Fruit fly (Drosophila melanogaster) whole organism, pupa: ENCODE measurements around the gene cert.

ENCODE experiments used
- CG10348 ChIP-seq: fragments of 200-800 bp; sonication (Bioruptor generic); IDR thresholded peaks from 2 replicates; pipeline ENCODE4 v1.3.6; 2022; ENCODE audit warnings: missing biosample characterization, missing genetic modification characterization
- CG12605 ChIP-seq: fragments of 200-800 bp; sonication (Bioruptor generic); IDR thresholded peaks from 2 replicates; pipeline ENCODE4 v1.3.6; 2022; ENCODE audit warnings: missing biosample characterization, missing genetic modification characterization
- CG13204 ChIP-seq: fragments of 200-800 bp; sonication (Bioruptor generic); optimal IDR thresholded peaks from 2 replicates; lab custom pipeline; 2018; ENCODE audit warnings: missing biosample characterization, mild to moderate bottlenecking, missing genetic modification characterization, moderate library complexity
- CG14655 ChIP-seq: fragments of 200-800 bp; sonication (Bioruptor generic); optimal IDR thresholded peaks from 3 replicates; lab custom pipeline; 2017; ENCODE audit warnings: mild to moderate bottlenecking, missing biosample characterization, missing genetic modification reagents, missing genetic modification characterization
- CG15710 ChIP-seq: fragments of 200-800 bp; sonication (Bioruptor generic); optimal IDR thresholded peaks from 2 replicates; lab custom pipeline; 2018; ENCODE audit warnings: missing biosample characterization, mild to moderate bottlenecking, missing genetic modification characterization, moderate library complexity
- CG17806 ChIP-seq: fragments of 200-800 bp; sonication (Bioruptor generic); optimal IDR thresholded peaks from 2 replicates; lab custom pipeline; 2018; ENCODE audit warnings: missing biosample characterization, mild to moderate bottlenecking, missing genetic modification characterization, moderate library complexity
- CG32121 ChIP-seq: fragments of 200-800 bp; sonication (Bioruptor generic); IDR thresholded peaks from 2 replicates; pipeline ENCODE4 v1.3.6; 2022; ENCODE audit warnings: missing biosample characterization, missing genetic modification characterization
- CG34367 ChIP-seq: fragments of 200-800 bp; sonication (Bioruptor generic); optimal IDR thresholded peaks from 2 replicates; lab custom pipeline; 2018; ENCODE audit warnings: missing biosample characterization, mild to moderate bottlenecking, missing genetic modification characterization
- CG4496 ChIP-seq: fragments of 200-800 bp; sonication (Bioruptor generic); IDR thresholded peaks from 3 replicates; pipeline ENCODE4 v1.3.6; 2022; ENCODE audit warnings: missing biosample characterization, missing genetic modification characterization
- CG8159 ChIP-seq: fragments of 200-800 bp; sonication (Bioruptor generic); optimal IDR thresholded peaks from 3 replicates; lab custom pipeline; 2018; ENCODE audit warnings: missing biosample characterization, mild to moderate bottlenecking, missing genetic modification characterization, moderate library complexity
- CG8301 ChIP-seq: fragments of 200-800 bp; sonication (Bioruptor generic); optimal IDR thresholded peaks from 2 replicates; lab custom pipeline; 2018; ENCODE audit warnings: missing biosample characterization, mild to moderate bottlenecking, missing genetic modification characterization
- CG9948 ChIP-seq: fragments of 200-800 bp; sonication (Bioruptor generic); optimal IDR thresholded peaks from 2 replicates; lab custom pipeline; 2018; ENCODE audit warnings: missing biosample characterization, mild to moderate bottlenecking, missing genetic modification characterization, moderate library complexity
- D1 ChIP-seq: fragments of 200-800 bp; sonication (Bioruptor generic); optimal IDR thresholded peaks from 2 replicates; lab custom pipeline; 2018; ENCODE audit warnings: missing biosample characterization, mild to moderate bottlenecking, missing genetic modification characterization, moderate library complexity
- EcR ChIP-seq: fragments of 200-800 bp; sonication (Bioruptor generic); optimal IDR thresholded peaks from 3 replicates; lab custom pipeline; 2019; ENCODE audit warnings: missing biosample characterization, missing genetic modification characterization, mild to moderate bottlenecking, moderate library complexity, missing genetic modification reagents
- Ets98B ChIP-seq: fragments of 200-800 bp; sonication (Bioruptor generic); IDR thresholded peaks from 2 replicates; pipeline ENCODE4 v1.3.6; 2022; ENCODE audit warnings: missing biosample characterization, missing genetic modification characterization
- Pif1A ChIP-seq: fragments of 200-800 bp; sonication (Bioruptor generic); optimal IDR thresholded peaks from 3 replicates; lab custom pipeline; 2016; ENCODE audit warnings: missing biosample characterization, missing genetic modification characterization
- Pif1B ChIP-seq: fragments of 200-800 bp; sonication (Bioruptor generic); optimal IDR thresholded peaks from 3 replicates; lab custom pipeline; 2016; ENCODE audit warnings: missing biosample characterization, missing genetic modification characterization
- Snoo ChIP-seq: fragments of 200-800 bp; sonication (Bioruptor generic); optimal IDR thresholded peaks from 3 replicates; lab custom pipeline; 2017; ENCODE audit warnings: missing biosample characterization, mild to moderate bottlenecking, missing genetic modification characterization, inconsistent platforms
- fd96Ca ChIP-seq: fragments of 200-800 bp; sonication (Bioruptor generic); IDR thresholded peaks from 3 replicates; pipeline ENCODE4 v1.3.6; 2022; ENCODE audit warnings: missing biosample characterization, missing genetic modification characterization
- gl ChIP-seq: fragments of 200-800 bp; sonication (Bioruptor generic); optimal IDR thresholded peaks from 2 replicates; lab custom pipeline; 2018; ENCODE audit warnings: missing biosample characterization, mild to moderate bottlenecking, missing genetic modification characterization
- rn ChIP-seq: fragments of 200-800 bp; sonication (Bioruptor generic); IDR thresholded peaks from 2 replicates; pipeline ENCODE4 v1.3.6; 2022; ENCODE audit warnings: missing biosample characterization, missing genetic modification characterization

Gene cert

dm6 chr3L:8315141-8315816 lies 25.6 kb upstream of the cert start, which contains the start of gene Cpsf6:
TSS of gene Cpsf6 (minus strand) at chr3L:8315502.
- TF ChIP-seq rn (GFP tag; lab: Robert Waterston, UW), result no peak
- no peak for TF ChIP-seq CG10348
- no peak for TF ChIP-seq gl (tag; lab: Kevin White, UChicago)
- TF ChIP-seq CG4496 (GFP tag; lab: Robert Waterston, UW), result peak; percentile 42; the same call in 1 of the 3 replicates
- no peak for TF ChIP-seq Snoo (tag; lab: Kevin White, UChicago)
- peak; percentile 13 for TF ChIP-seq CG17806
- no peak for TF ChIP-seq CG15710 (tag; lab: Kevin White, UChicago)
- TF ChIP-seq CG34367 (tag; lab: Kevin White, UChicago), result peak; percentile 17
- TF ChIP-seq CG8159 (tag; lab: Kevin White, UChicago), result no peak
- peak; percentile 19; the same call in 1 of the 2 replicates for TF ChIP-seq Ets98B
- TF ChIP-seq CG9948 (tag; lab: Kevin White, UChicago), result peak; percentile 6

- TF ChIP-seq rn (GFP tag; lab: Robert Waterston, UW) (no peak), CG10348 (no peak), CG34367 (tag; lab: Kevin White, UChicago) (no peak), CG8159 (tag; lab: Kevin White, UChicago) (no peak), CG12605 (GFP tag; lab: Robert Waterston, UW) (no peak), CG13204 (GFP tag; lab: Kevin White, UChicago) (no peak), CG17806 (no peak), CG4496 (GFP tag; lab: Robert Waterston, UW) (peak; percentile 63; the same call in 2 of the 3 replicates), CG9948 (tag; lab: Kevin White, UChicago) (no peak), gl (tag; lab: Kevin White, UChicago) (no peak), CG32121 (GFP tag; lab: Robert Waterston, UW) (no peak), CG8301 (tag; lab: Kevin White, UChicago) (no peak), EcR (GFP tag; lab: Kevin White, UChicago) (no peak), Pif1B (GFP tag; lab: Kevin White, UChicago) (no peak), CG15710 (tag; lab: Kevin White, UChicago) (no peak), CG14655 (GFP tag; lab: Kevin White, UChicago) (no peak), Pif1A (peak; percentile 32), Ets98B (peak; percentile 48; the same call in 1 of the 2 replicates), D1 (no peak), fd96Ca (GFP tag; lab: Robert Waterston, UW) (no peak), Snoo (tag; lab: Kevin White, UChicago) (no peak)
These were observed 25.1 kb upstream of the cert start for dm6 chr3L:8314788-8315140.

dm6 chr3L:8312290-8312689 lies 22.6 kb upstream of the cert start:
- TF ChIP-seq fd96Ca (GFP tag; lab: Robert Waterston, UW) (peak; percentile 42; the same call in 1 of the 3 replicates), EcR (GFP tag; lab: Kevin White, UChicago) (no peak)

DNA sequence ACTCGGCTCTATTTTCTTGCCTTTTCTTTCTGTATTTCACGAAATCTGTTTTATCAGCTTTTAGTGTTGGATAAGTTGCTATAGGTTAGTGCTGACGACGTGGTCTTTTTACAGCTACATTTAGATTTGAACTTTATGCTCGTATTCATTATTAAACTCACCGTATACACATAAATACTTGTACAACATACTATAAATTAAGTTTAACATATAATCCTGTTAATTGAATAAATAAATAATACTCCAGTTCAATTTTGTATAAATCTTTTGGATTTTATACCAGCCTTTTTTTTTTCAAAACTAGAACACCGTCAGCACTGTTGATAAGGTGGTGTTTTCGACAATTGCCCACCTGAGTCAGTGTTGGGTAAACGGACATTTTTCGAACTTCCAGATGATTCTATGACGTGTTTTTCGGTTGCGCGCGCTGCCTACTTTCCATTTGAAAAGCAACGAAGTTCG lies 19.3 kb upstream of the cert start, which contains the start of gene BI-1:
BI-1 (minus strand) TSS at position 51 of the 462 bp plus-strand sequence.
- TF ChIP-seq gl (tag; lab: Kevin White, UChicago), result no peak
- TF ChIP-seq CG8159 (tag; lab: Kevin White, UChicago), result no peak
- no peak for TF ChIP-seq CG10348
- peak; percentile 69 for TF ChIP-seq CG15710 (tag; lab: Kevin White, UChicago)
- no peak for TF ChIP-seq CG12605 (GFP tag; lab: Robert Waterston, UW)
- no peak for TF ChIP-seq Pif1A
- TF ChIP-seq Ets98B, result no peak
- no peak for TF ChIP-seq CG4496 (GFP tag; lab: Robert Waterston, UW)
- peak; percentile 43 for TF ChIP-seq CG9948 (tag; lab: Kevin White, UChicago)
- TF ChIP-seq Snoo (tag; lab: Kevin White, UChicago), result peak; percentile 62
- TF ChIP-seq CG13204 (GFP tag; lab: Kevin White, UChicago), result no peak
- TF ChIP-seq CG34367 (tag; lab: Kevin White, UChicago), result peak; percentile 21
- no peak for TF ChIP-seq CG32121 (GFP tag; lab: Robert Waterston, UW)
- no peak for TF ChIP-seq D1
- no peak for TF ChIP-seq Pif1B (GFP tag; lab: Kevin White, UChicago)
- TF ChIP-seq CG17806, result peak; percentile 33

DNA sequence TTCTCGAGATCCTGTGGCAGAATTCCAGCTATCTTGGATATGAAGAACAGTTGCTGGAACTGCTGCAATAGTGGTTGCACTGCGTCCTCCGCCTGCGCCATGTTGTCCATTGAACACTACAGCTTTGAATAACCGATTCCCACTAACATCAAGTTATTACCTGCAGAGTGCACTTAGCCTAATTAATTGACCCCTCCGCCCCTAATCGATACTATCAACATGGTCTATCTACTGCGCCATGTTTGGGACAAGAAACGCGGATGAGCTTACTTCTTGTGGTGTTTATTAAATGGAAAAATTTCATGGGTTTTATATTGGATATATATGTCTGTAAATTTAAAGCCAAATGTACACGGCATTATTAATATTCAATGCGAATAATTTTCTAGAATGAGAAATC lies 17.2 kb upstream of the cert start, which contains the start of gene Gr66a:
Gr66a (minus strand) TSS at position 101 of the 400 bp plus-strand sequence.
- TF ChIP-seq Ets98B (no peak), CG15710 (tag; lab: Kevin White, UChicago) (no peak), CG12605 (GFP tag; lab: Robert Waterston, UW) (no peak), CG32121 (GFP tag; lab: Robert Waterston, UW) (no peak), gl (tag; lab: Kevin White, UChicago) (no peak), fd96Ca (GFP tag; lab: Robert Waterston, UW) (no peak)

DNA sequence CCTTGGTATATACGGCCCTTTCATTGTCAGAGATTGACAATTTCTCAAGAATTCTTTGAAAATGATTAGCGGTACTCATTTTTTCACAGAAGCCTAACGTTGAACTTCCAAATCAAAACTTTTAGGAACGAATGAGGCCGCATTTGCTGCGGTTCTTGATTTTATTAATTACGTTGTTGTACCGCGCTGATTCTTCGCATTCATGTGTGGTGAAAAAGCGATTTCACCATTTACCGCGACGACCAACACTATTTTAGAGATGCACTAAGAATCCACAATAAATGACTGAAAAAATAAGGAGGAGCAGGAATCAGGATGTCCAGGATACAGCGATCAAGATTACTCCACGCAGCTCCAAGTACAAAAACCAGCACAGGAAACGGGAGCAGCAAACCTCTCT lies 14.2 kb upstream of the cert start, which contains the start of the genes CG7194 and Sbp2:
CG7194 (minus strand) TSS at position 148 of the 400 bp plus-strand sequence.
Sbp2 (plus strand) TSS at position 246 of the 400 bp plus-strand sequence.
- TF ChIP-seq gl (tag; lab: Kevin White, UChicago) (peak; percentile 6), CG14655 (GFP tag; lab: Kevin White, UChicago) (no peak)
